Fruit fly (Drosophila melanogaster) whole organism, embryonic: ENCODE data around the gene CG32590.

Experiments
- B-H1 ChIP-seq: fragments of 200-800 bp; sonication (Bioruptor generic); IDR thresholded peaks from 3 replicates; pipeline ENCODE4 v1.3.6; 2022; ENCODE audit warnings: missing biosample characterization, missing genetic modification characterization
- CG10431 ChIP-seq: fragments of 200-800 bp; sonication (Bioruptor generic); optimal IDR thresholded peaks from 3 replicates; lab custom pipeline; 2018; ENCODE audit warnings: missing biosample characterization, mild to moderate bottlenecking, missing genetic modification characterization
- CG10959 ChIP-seq: fragments of 200-800 bp; sonication (Bioruptor generic); IDR thresholded peaks from 2 replicates; pipeline ENCODE4 v1.3.6; 2022; ENCODE audit warnings: missing biosample characterization, missing genetic modification characterization
- CG16813 ChIP-seq: fragments of 200-800 bp; sonication (Bioruptor generic); IDR thresholded peaks from 3 replicates; pipeline ENCODE4 v1.3.6; 2022; ENCODE audit warnings: missing biosample characterization, missing genetic modification characterization; ENCODE audit not compliant: partially characterized antibody
- CG2116 ChIP-seq: fragments of 200-800 bp; sonication (Bioruptor generic); optimal IDR thresholded peaks from 3 replicates; lab custom pipeline; 2018; ENCODE audit warnings: missing biosample characterization, mild to moderate bottlenecking, missing genetic modification characterization
- CG2129 ChIP-seq: fragments of 200-800 bp; sonication (Bioruptor generic); IDR thresholded peaks from 2 replicates; pipeline ENCODE4 v1.3.6; 2022; ENCODE audit warnings: missing biosample characterization, missing genetic modification characterization; ENCODE audit not compliant: partially characterized antibody
- CG3407 ChIP-seq: fragments of 200-800 bp; sonication (Bioruptor generic); optimal IDR thresholded peaks from 2 replicates; lab custom pipeline; 2018; ENCODE audit warnings: missing biosample characterization, mild to moderate bottlenecking, missing genetic modification characterization
- CG34224 ChIP-seq: fragments of 200-800 bp; sonication (Bioruptor generic); IDR thresholded peaks from 3 replicates; pipeline ENCODE4 v1.3.6; 2022; ENCODE audit warnings: missing biosample characterization, missing genetic modification characterization; ENCODE audit not compliant: partially characterized antibody
- CG3995 ChIP-seq: fragments of 200-800 bp; sonication (Bioruptor generic); optimal IDR thresholded peaks from 3 replicates; lab custom pipeline; 2016; ENCODE audit warnings: missing biosample characterization, missing genetic modification characterization
- CG4854 ChIP-seq: fragments of 200-800 bp; sonication (Bioruptor generic); optimal IDR thresholded peaks from 2 replicates; lab custom pipeline; 2016; ENCODE audit warnings: missing biosample characterization, missing genetic modification characterization, inconsistent platforms
- CG6791 ChIP-seq: fragments of 200-800 bp; sonication (Bioruptor generic); IDR thresholded peaks from 3 replicates; pipeline ENCODE4 v1.3.6; 2022; ENCODE audit warnings: missing biosample characterization, missing genetic modification characterization; ENCODE audit not compliant: partially characterized antibody
- CG8281 ChIP-seq: fragments of 200-800 bp; sonication (Bioruptor generic); optimal IDR thresholded peaks from 2 replicates; lab custom pipeline; 2018; ENCODE audit warnings: missing biosample characterization, mild to moderate bottlenecking, missing genetic modification characterization, moderate library complexity
- CG8359 ChIP-seq: fragments of 200-800 bp; sonication (Bioruptor generic); optimal IDR thresholded peaks from 2 replicates; lab custom pipeline; 2017; ENCODE audit warnings: missing biosample characterization, mild to moderate bottlenecking, missing genetic modification characterization, borderline replicate concordance
- CG8388 ChIP-seq: fragments of 200-800 bp; sonication (Bioruptor generic); optimal IDR thresholded peaks from 2 replicates; lab custom pipeline; 2019; ENCODE audit warnings: missing biosample characterization, mild to moderate bottlenecking, missing genetic modification characterization, moderate library complexity
- CG8478 ChIP-seq: fragments of >200 bp; optimal IDR thresholded peaks from 2 replicates; lab custom pipeline; 2018
- CG9215 ChIP-seq: fragments of 200-800 bp; sonication (Bioruptor generic); IDR thresholded peaks from 2 replicates; pipeline ENCODE4 v1.3.6; 2022; ENCODE audit warnings: missing biosample characterization, missing genetic modification characterization
- CG9876 ChIP-seq: fragments of 200-800 bp; sonication (Bioruptor generic); optimal IDR thresholded peaks from 2 replicates; lab custom pipeline; 2016; ENCODE audit warnings: missing biosample characterization, missing genetic modification characterization
- Chrac-16 ChIP-seq: fragments of 200-800 bp; sonication (Bioruptor generic); optimal IDR thresholded peaks from 3 replicates; lab custom pipeline; 2016; ENCODE audit warnings: missing biosample characterization, missing genetic modification characterization
- D19A ChIP-seq: fragments of 200-800 bp; optimal IDR thresholded peaks from 3 replicates; lab custom pipeline; 2019; ENCODE audit warnings: missing biosample characterization, mild to moderate bottlenecking, missing genetic modification characterization, moderate library complexity
- Dbx ChIP-seq: fragments of 200-800 bp; sonication (Bioruptor generic); IDR thresholded peaks from 3 replicates; pipeline ENCODE4 v1.3.6; 2022; ENCODE audit warnings: missing biosample characterization, missing genetic modification characterization
- Drgx ChIP-seq: fragments of 200-800 bp; sonication (Bioruptor generic); IDR thresholded peaks from 2 replicates; pipeline ENCODE4 v1.3.6; 2022; ENCODE audit warnings: missing biosample characterization, missing genetic modification characterization
- Fer2 ChIP-seq: fragments of 200-800 bp; sonication (Bioruptor generic); optimal IDR thresholded peaks from 2 replicates; lab custom pipeline; 2018; ENCODE audit warnings: missing biosample characterization, mild to moderate bottlenecking, missing genetic modification characterization, moderate library complexity
- Fer3 ChIP-seq: fragments of 200-800 bp; sonication (Bioruptor generic); optimal IDR thresholded peaks from 2 replicates; lab custom pipeline; 2018; ENCODE audit warnings: missing biosample characterization, mild to moderate bottlenecking, missing genetic modification characterization, moderate library complexity
- Hmr ChIP-seq: fragments of 200-800 bp; sonication (Bioruptor generic); optimal IDR thresholded peaks from 3 replicates; lab custom pipeline; 2017; ENCODE audit warnings: mild to moderate bottlenecking, missing biosample characterization, missing genetic modification reagents, missing genetic modification characterization
- Myb ChIP-seq: fragments of 200-800 bp; sonication (Bioruptor generic); optimal IDR thresholded peaks from 2 replicates; lab custom pipeline; 2016; ENCODE audit warnings: missing biosample characterization, missing genetic modification characterization
- NC2β ChIP-seq: fragments of 200-800 bp; sonication (Bioruptor generic); optimal IDR thresholded peaks from 2 replicates; lab custom pipeline; 2016; ENCODE audit warnings: missing biosample characterization, missing genetic modification characterization
- NK7.1 ChIP-seq: fragments of 200-800 bp; sonication (Bioruptor generic); optimal IDR thresholded peaks from 3 replicates; lab custom pipeline; 2016; ENCODE audit warnings: missing biosample characterization, missing genetic modification characterization
- Sox100B ChIP-seq: fragments of 200-800 bp; sonication (Bioruptor generic); optimal IDR thresholded peaks from 3 replicates; lab custom pipeline; 2018; ENCODE audit warnings: missing biosample characterization, mild to moderate bottlenecking, missing genetic modification characterization
- Stat92E ChIP-seq, 3 experiments: fragments of >200 bp in 2 of 3; fragments of 200-800 bp in 1 of 3; sonication (Bioruptor generic) in 1 of 3; optimal IDR thresholded peaks; 2 replicates each; lab custom pipeline; 2017 to 2019; ENCODE audit warnings: missing biosample characterization in 3 of 3, missing genetic modification characterization in 3 of 3, mild to moderate bottlenecking in 1 of 3, moderate library complexity in 1 of 3
- ara ChIP-seq: fragments of 200-800 bp; sonication (Bioruptor generic); IDR thresholded peaks from 2 replicates; pipeline ENCODE4 v1.3.6; 2022; ENCODE audit warnings: missing biosample characterization, missing genetic modification characterization
- bigmax ChIP-seq: fragments of 200-800 bp; sonication (Bioruptor generic); optimal IDR thresholded peaks from 2 replicates; lab custom pipeline; 2018; ENCODE audit warnings: missing biosample characterization, mild to moderate bottlenecking, missing genetic modification characterization
- chn ChIP-seq: fragments of 200-800 bp; sonication (Bioruptor generic); optimal IDR thresholded peaks from 2 replicates; lab custom pipeline; 2016; ENCODE audit warnings: missing biosample characterization, missing genetic modification characterization
- croc ChIP-seq: fragments of 200-800 bp; sonication (Bioruptor generic); conservative IDR thresholded peaks from 3 replicates; pipeline ENCODE4 v1.3.6; 2022; ENCODE audit warnings: missing biosample characterization, missing genetic modification characterization
- dpn ChIP-seq, 2 experiments: fragments of 200-800 bp; sonication (Bioruptor generic); optimal IDR thresholded peaks; 3 replicates each; lab custom pipeline; 2016; ENCODE audit warnings: missing biosample characterization in 2 of 2, missing genetic modification characterization in 2 of 2
- kni ChIP-seq: fragments of 200-800 bp; sonication (Bioruptor generic); optimal IDR thresholded peaks from 3 replicates; lab custom pipeline; 2017; ENCODE audit warnings: mild to moderate bottlenecking, missing biosample characterization, missing genetic modification reagents, missing genetic modification characterization
- lilli ChIP-seq: fragments of 200-800 bp; sonication (Bioruptor generic); optimal IDR thresholded peaks from 3 replicates; lab custom pipeline; 2016; ENCODE audit warnings: missing biosample characterization, missing genetic modification characterization
- lola ChIP-seq, 3 experiments: fragments of >200 bp in 2 of 3; fragments of 200-800 bp in 1 of 3; sonication (Bioruptor generic) in 1 of 3; optimal IDR thresholded peaks; 2 replicates each; lab custom pipeline; 2017 to 2019; ENCODE audit warnings: missing biosample characterization in 3 of 3, missing genetic modification characterization in 3 of 3, mild to moderate bottlenecking in 1 of 3, moderate library complexity in 1 of 3
- peb ChIP-seq: fragments of 200-800 bp; sonication (Bioruptor generic); IDR thresholded peaks from 2 replicates; pipeline ENCODE4 v1.3.6; 2022; ENCODE audit warnings: missing biosample characterization, missing genetic modification characterization
- phol ChIP-seq: fragments of 200-800 bp; sonication (Bioruptor generic); optimal IDR thresholded peaks from 3 replicates; lab custom pipeline; 2018; ENCODE audit warnings: missing biosample characterization, mild to moderate bottlenecking, missing genetic modification characterization, moderate library complexity
- prd ChIP-seq, 3 experiments: fragments of >200 bp in 2 of 3; fragments of 200-800 bp in 1 of 3; sonication (Bioruptor generic) in 1 of 3; optimal IDR thresholded peaks in 2 of 3; IDR thresholded peaks in 1 of 3; 2 replicates in 2 of 3; 3 replicates in 1 of 3; pipeline versions ENCODE4 v1.3.6 to Lab custom; 2017 to 2022; ENCODE audit warnings: missing biosample characterization in 1 of 3, missing genetic modification characterization in 1 of 3
- row ChIP-seq: fragments of 200-800 bp; sonication (Bioruptor generic); IDR thresholded peaks from 3 replicates; pipeline ENCODE4 v1.3.6; 2022; ENCODE audit warnings: missing biosample characterization, missing genetic modification characterization
- scrt ChIP-seq: fragments of 200-800 bp; sonication (Bioruptor generic); optimal IDR thresholded peaks from 2 replicates; lab custom pipeline; 2018; ENCODE audit warnings: missing biosample characterization, mild to moderate bottlenecking, missing genetic modification characterization, moderate library complexity
- sr ChIP-seq: fragments of 200-800 bp; sonication (Bioruptor generic); IDR thresholded peaks from 3 replicates; pipeline ENCODE4 v1.3.6; 2022; ENCODE audit warnings: missing biosample characterization, missing genetic modification characterization
- tin ChIP-seq: fragments of 200-800 bp; sonication (Bioruptor generic); optimal IDR thresholded peaks from 3 replicates; lab custom pipeline; 2016; ENCODE audit warnings: missing biosample characterization, missing genetic modification characterization
- tio ChIP-seq: fragments of 200-800 bp; sonication (Bioruptor generic); optimal IDR thresholded peaks from 2 replicates; lab custom pipeline; 2017; ENCODE audit warnings: missing biosample characterization, missing genetic modification characterization, inconsistent platforms
- tup ChIP-seq: fragments of 200-800 bp; sonication (Bioruptor generic); optimal IDR thresholded peaks from 2 replicates; lab custom pipeline; 2016; ENCODE audit warnings: missing biosample characterization, mild to moderate bottlenecking, missing genetic modification characterization, moderate library complexity
- vvl ChIP-seq: fragments of 200-800 bp; sonication (Bioruptor generic); IDR thresholded peaks from 2 replicates; pipeline ENCODE4 v1.3.6; 2022; ENCODE audit warnings: missing biosample characterization, missing genetic modification characterization
- wdn ChIP-seq: fragments of 200-800 bp; sonication (Bioruptor generic); IDR thresholded peaks from 2 replicates; pipeline ENCODE4 v1.3.6; 2022; ENCODE audit warnings: missing biosample characterization, missing genetic modification characterization
- yki ChIP-seq: fragments of >200 bp; optimal IDR thresholded peaks from 3 replicates; lab custom pipeline; 2018

CG32590 gene

DNA sequence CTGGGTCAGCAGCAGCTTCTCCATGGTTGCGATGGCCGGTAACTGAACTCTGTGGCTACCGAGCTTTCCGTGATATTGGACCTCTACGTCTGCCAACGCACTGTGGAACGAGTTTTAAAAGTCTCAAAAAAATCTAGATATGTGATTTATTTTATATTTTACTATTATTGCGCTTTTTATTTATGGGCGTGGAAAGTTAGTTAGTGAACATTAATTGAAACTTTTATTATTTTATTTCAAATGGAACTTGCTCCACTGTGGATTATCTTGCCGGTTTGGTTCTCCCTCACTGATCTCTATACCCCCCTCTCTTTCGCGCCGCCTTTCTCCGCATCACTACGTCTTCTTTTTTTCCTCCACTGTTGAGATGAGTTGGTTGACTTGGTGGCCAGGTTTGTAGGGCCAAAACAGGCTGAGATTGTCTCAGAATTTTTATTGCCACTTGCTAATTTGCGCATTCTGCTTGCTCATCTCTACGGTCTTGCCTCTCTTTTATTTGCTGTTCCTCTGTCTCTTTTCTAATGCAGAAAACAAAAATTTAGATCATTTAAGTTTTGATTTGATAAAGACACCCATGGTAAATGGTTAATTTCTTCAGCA, 9.9 kb upstream of the CG32590 start, which contains the start of gene CG9522 (continued):
- no peak for TF ChIP-seq tup (GFP tag; lab: Kevin White, UChicago)
- peak; percentile 68 for TF ChIP-seq peb (GFP tag; lab: Robert Waterston, UW)
- TF ChIP-seq CG8388 (GFP tag; lab: Kevin White, UChicago), result peak; percentile 74
- TF ChIP-seq chn, result peak; percentile 49
- TF ChIP-seq B-H1 (GFP tag; lab: Robert Waterston, UW), result peak; percentile 51
- no peak for TF ChIP-seq CG8478 (lab: Kevin White, UChicago)
- TF ChIP-seq Fer3 (tag; lab: Kevin White, UChicago), result peak; percentile 68
- 0 out of 3 replicates have a peak, but pooled peaks have one; percentile 15 for TF ChIP-seq CG6791
- no peak for TF ChIP-seq kni (GFP tag; lab: Kevin White, UChicago)
- TF ChIP-seq Hmr (GFP tag; lab: Kevin White, UChicago), result peak; percentile 58
- peak; percentile 45 for TF ChIP-seq scrt (GFP tag; lab: Kevin White, UChicago)
- TF ChIP-seq sr (GFP tag; lab: Robert Waterston, UW), result no peak
- peak; percentile 44; the same call in 1 of the 2 replicates for TF ChIP-seq CG9215
- TF ChIP-seq lola (GFP tag; optimal IDR thresholded peaks at IDR 0.05; lab: Kevin White, UChicago), result peak in 1 of 3 experiments; percentile 71
- TF ChIP-seq NC2β (GFP tag; lab: Kevin White, UChicago), result no peak
- TF ChIP-seq yki (lab: Kevin White, UChicago), result no peak
- peak; percentile 25 for TF ChIP-seq Fer2
- peak; percentile 11 for TF ChIP-seq CG4854 (GFP tag; lab: Kevin White, UChicago)
- TF ChIP-seq tio (GFP tag; lab: Kevin White, UChicago), result peak; percentile 54
- TF ChIP-seq CG16813 (GFP tag; lab: Robert Waterston, UW), result no peak
- peak; percentile 75 for TF ChIP-seq ara (GFP tag; lab: Robert Waterston, UW)
- TF ChIP-seq vvl (GFP tag; lab: Robert Waterston, UW), result peak; percentile 90
- no peak for TF ChIP-seq CG34224 (GFP tag; lab: Robert Waterston, UW)
- TF ChIP-seq Dbx (GFP tag; lab: Robert Waterston, UW), result peak; percentile 62; the same call in 1 of the 3 replicates
- peak; percentile 20 for TF ChIP-seq CG8281
- TF ChIP-seq CG10959 (GFP tag; lab: Robert Waterston, UW), result peak; percentile 79
- peak; percentile 33 to 60 for TF ChIP-seq dpn (GFP tag; optimal IDR thresholded peaks at IDR 0.05; lab: Kevin White, UChicago)
- TF ChIP-seq NK7.1 (GFP tag; lab: Kevin White, UChicago), result no peak
- peak; percentile 71 for TF ChIP-seq phol (tag; lab: Kevin White, UChicago)
- TF ChIP-seq prd (optimal IDR thresholded peaks at IDR 0.05; lab: Kevin White, UChicago), result no peak
- TF ChIP-seq prd (GFP tag; IDR thresholded peaks at IDR 0.05; lab: Robert Waterston, UW), result peak; percentile 74
- TF ChIP-seq Sox100B (GFP tag; lab: Kevin White, UChicago), result peak; percentile 42
- TF ChIP-seq CG3995 (GFP tag; lab: Kevin White, UChicago), result no peak
- TF ChIP-seq Chrac-16 (GFP tag; lab: Kevin White, UChicago), result peak; percentile 63
- peak; percentile 17 for TF ChIP-seq Myb
- TF ChIP-seq Drgx, result peak; percentile 82
- TF ChIP-seq Stat92E (GFP tag; optimal IDR thresholded peaks at IDR 0.05; lab: Kevin White, UChicago), result peak in 1 of 3 experiments; percentile 39
- TF ChIP-seq croc (GFP tag; lab: Robert Waterston, UW), result peak; percentile 64
- peak; percentile 68 for TF ChIP-seq CG3407 (GFP tag; lab: Kevin White, UChicago)
- peak; percentile 66 for TF ChIP-seq tin (GFP tag; lab: Kevin White, UChicago)
- peak; percentile 58; the same call in 1 of the 2 replicates for TF ChIP-seq wdn
- no peak for TF ChIP-seq CG8359
- TF ChIP-seq bigmax (GFP tag; lab: Kevin White, UChicago), result no peak
- TF ChIP-seq row, result peak; percentile 75
- TF ChIP-seq lilli, result peak; percentile 64
- TF ChIP-seq CG9876 (GFP tag; lab: Kevin White, UChicago), result no peak
- TF ChIP-seq CG2129 (GFP tag; lab: Robert Waterston, UW), result no peak
- TF ChIP-seq CG10431 (GFP tag; lab: Kevin White, UChicago), result peak; percentile 68
- peak; percentile 74 for TF ChIP-seq D19A
- TF ChIP-seq CG2116 (GFP tag; lab: Kevin White, UChicago), result peak; percentile 20
